Worm (Caenorhabditis elegans): Measurements from ENCODE around the gene nas-3.
A peak's percentile ranks its signal among the peaks of the same experiment; 100 is the strongest.

The nas-3 gene

DNA sequence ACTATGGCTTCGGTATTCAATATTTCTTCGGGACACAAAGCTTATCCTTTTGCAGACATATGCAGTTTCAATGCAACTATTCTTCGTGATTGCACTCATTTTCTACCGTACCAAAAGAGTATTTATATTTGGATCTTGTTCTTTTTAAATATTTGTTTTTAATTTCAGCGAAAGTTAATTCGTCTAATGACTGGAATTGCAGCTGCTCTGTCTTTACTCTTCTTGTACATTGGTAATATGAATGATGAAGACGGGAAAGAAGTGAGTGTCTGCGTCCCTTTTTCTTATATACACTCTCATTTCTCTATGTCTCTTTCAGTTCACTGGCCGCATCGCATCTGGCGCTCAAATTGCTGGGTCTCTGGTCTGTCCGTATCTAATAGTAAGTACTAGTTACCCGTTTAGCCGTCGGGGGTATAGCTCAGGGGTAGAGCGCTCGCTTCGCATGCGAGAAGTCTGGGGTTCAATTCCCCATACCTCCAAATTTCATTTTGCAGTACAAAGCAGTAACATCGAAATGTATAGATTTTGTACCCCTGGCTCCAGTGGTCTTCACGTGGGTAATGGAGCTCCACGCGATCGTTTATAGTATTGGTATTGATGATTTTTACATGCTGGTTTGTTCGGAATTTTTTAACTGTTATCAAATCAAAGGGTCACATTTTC lies 25.3 kb downstream of the nas-3 start (continued):
- TF ChIP-seq chd-7 (tag; optimal IDR thresholded peaks at IDR 0.05) (peak; percentile 79), hmg-1.2 (GFP tag; IDR thresholded peaks at IDR 0.05) (peak; percentile 91), B0019.2 (GFP tag; conservative IDR thresholded peaks at IDR 0.05) (no peak), sdz-38 (tag; optimal IDR thresholded peaks at IDR 0.05) (peak; percentile 20), hrde-1 (tag; optimal IDR thresholded peaks at IDR 0.05; ENCODE audit: borderline replicate concordance) (peak; percentile 13), mel-28 (tag; optimal IDR thresholded peaks at IDR 0.05; ENCODE audit: borderline replicate concordance) (no peak), mcd-1 (GFP tag; IDR thresholded peaks at IDR 0.05) (no peak; the same call in 1 of the 2 replicates), hlh-12 (tag; optimal IDR thresholded peaks at IDR 0.05) (no peak), pha-4 (tag; optimal IDR thresholded peaks at IDR 0.05) (no peak), snpc-4 (GFP tag; optimal IDR thresholded peaks at IDR 0.05) (peak; percentile 82), snpc-4 (tag; optimal IDR thresholded peaks at IDR 0.05) (peak; percentile 89 to 95 (median 92)), Y67H2A.10 (GFP tag; conservative IDR thresholded peaks at IDR 0.05) (no peak), nfya-1 (tag; optimal IDR thresholded peaks at IDR 0.05; ENCODE audit: borderline replicate concordance, insufficient read depth) (no peak), F23B12.7 (tag; optimal IDR thresholded peaks at IDR 0.05; ENCODE audit: insufficient read depth) (no peak), ztf-6 (GFP tag; IDR thresholded peaks at IDR 0.05) (no peak), lin-35 (GFP tag; optimal IDR thresholded peaks at IDR 0.05) (peak in 1 of 3 experiments; percentile 53), cebp-1 (GFP tag; IDR thresholded peaks at IDR 0.05) (no peak), cebp-1 (tag; optimal IDR thresholded peaks at IDR 0.05) (no peak), nfya-2 (GFP tag; IDR thresholded peaks at IDR 0.05) (no peak), K11D2.4 (GFP tag; IDR thresholded peaks at IDR 0.05) (0 out of 2 replicates have a peak, but pooled peaks have one; percentile 49), aptf-3 (GFP tag; IDR thresholded peaks at IDR 0.05) (0 out of 2 replicates have a peak, but pooled peaks have one; percentile 77), C06A6.2 (GFP tag; conservative IDR thresholded peaks at IDR 0.05) (peak; percentile 43; the same call in 1 of the 2 replicates), snpc-3.4 (tag; optimal IDR thresholded peaks at IDR 0.05) (peak; percentile 73), attf-3 (GFP tag; conservative IDR thresholded peaks at IDR 0.05) (no peak), nfyb-1 (GFP tag; IDR thresholded peaks at IDR 0.05) (peak; percentile 89), ceh-27 (GFP tag; optimal IDR thresholded peaks at IDR 0.05) (peak; percentile 65), tbx-9 (tag; optimal IDR thresholded peaks at IDR 0.05; ENCODE audit: borderline replicate concordance) (no peak), nhr-80 (tag; optimal IDR thresholded peaks at IDR 0.05) (no peak), attf-6 (GFP tag; IDR thresholded peaks at IDR 0.05) (no peak), mxl-1 (tag; optimal IDR thresholded peaks at IDR 0.05) (peak; percentile 30), ama-1 (optimal IDR thresholded peaks at IDR 0.05) (no peak), ama-1 (GFP tag; optimal IDR thresholded peaks at IDR 0.05) (peak in 1 of 2 experiments; percentile 85), tbp1 (GFP tag; optimal IDR thresholded peaks at IDR 0.05) (peak; percentile 96), ceh-40 (GFP tag; IDR thresholded peaks at IDR 0.05) (0 out of 2 replicates have a peak, but pooled peaks have one; percentile 70), dpl-1 (GFP tag; optimal IDR thresholded peaks at IDR 0.05) (no peak), F10E7.11 (tag; optimal IDR thresholded peaks at IDR 0.05) (no peak), dox-1 (GFP tag; IDR thresholded peaks at IDR 0.05) (peak; percentile 80), Y56A3A.18 (GFP tag; IDR thresholded peaks at IDR 0.05) (peak; percentile 94), ceh-91 (GFP tag; IDR thresholded peaks at IDR 0.05) (no peak), F52B5.7 (tag; optimal IDR thresholded peaks at IDR 0.05) (peak; percentile 43), him-1 (tag; optimal IDR thresholded peaks at IDR 0.05) (peak; percentile 88), ztf-25 (GFP tag; IDR thresholded peaks at IDR 0.05) (0 out of 2 replicates have a peak, but pooled peaks have one; percentile 22), ekl-4 (GFP tag; IDR thresholded peaks at IDR 0.05) (peak; percentile 70), let-526 (GFP tag; IDR thresholded peaks at IDR 0.05) (peak; percentile 74; the same call in 1 of the 2 replicates), ztf-18 (tag; optimal IDR thresholded peaks at IDR 0.05) (peak; percentile 78), zim-3 (tag; optimal IDR thresholded peaks at IDR 0.05) (peak; percentile 92), pbrm-1 (GFP tag; IDR thresholded peaks at IDR 0.05) (peak; percentile 44; the same call in 1 of the 2 replicates), hmg-20 (GFP tag; IDR thresholded peaks at IDR 0.05) (peak; percentile 72; the same call in 1 of the 2 replicates)

All from whole organism, young adult.